Worm (Caenorhabditis elegans): ENCODE data around the gene R13A1.3.
"Not testable (repeated sequence)": the region's sequence is repeated elsewhere in the genome, so short reads cannot be mapped to it uniquely, and the experiment has no call there.

- TF ChIP-seq B0310.2, ets-7 (tag; optimal IDR thresholded peaks at IDR 0.05): not testable (repeated sequence)
These were observed 50.9 kb downstream of the R13A1.3 start, which contains the start of gene C06E4.5 for ce11 chrIV:7254690-7255089.
